Fruit fly (Drosophila melanogaster) whole organism, embryonic: ENCODE data around the gene CG14839.

Experiments
- ATbp ChIP-seq: fragments of 200-800 bp; sonication (Bioruptor generic); optimal IDR thresholded peaks from 2 replicates; lab custom pipeline; 2017; ENCODE audit warnings: missing biosample characterization, mild to moderate bottlenecking, missing genetic modification characterization, missing genetic modification reagents
- BEAF-32 ChIP-seq: fragments of 200-800 bp; sonication (Bioruptor generic); optimal IDR thresholded peaks from 3 replicates; lab custom pipeline; 2017; ENCODE audit warnings: missing biosample characterization, missing genetic modification characterization, mild to moderate bottlenecking, moderate library complexity, missing genetic modification reagents
- BtbVII ChIP-seq: fragments of 200-800 bp; sonication (Bioruptor generic); optimal IDR thresholded peaks from 3 replicates; lab custom pipeline; 2017; ENCODE audit warnings: missing biosample characterization, mild to moderate bottlenecking, missing genetic modification characterization
- CG10147 ChIP-seq: fragments of 200-800 bp; sonication (Bioruptor generic); optimal IDR thresholded peaks from 2 replicates; lab custom pipeline; 2019; ENCODE audit warnings: missing biosample characterization, mild to moderate bottlenecking, missing genetic modification characterization, moderate library complexity
- CG11504 ChIP-seq: fragments of 200-800 bp; sonication (Bioruptor generic); optimal IDR thresholded peaks from 3 replicates; lab custom pipeline; 2019; ENCODE audit warnings: missing biosample characterization, mild to moderate bottlenecking, missing genetic modification characterization, moderate library complexity
- CG12391 ChIP-seq: fragments of 200-800 bp; sonication (Bioruptor generic); optimal IDR thresholded peaks from 3 replicates; lab custom pipeline; 2018; ENCODE audit warnings: missing biosample characterization, mild to moderate bottlenecking, missing genetic modification characterization, moderate library complexity
- CG13894 ChIP-seq: fragments of 200-800 bp; sonication (Bioruptor generic); optimal IDR thresholded peaks from 3 replicates; lab custom pipeline; 2018; ENCODE audit warnings: missing biosample characterization, mild to moderate bottlenecking, missing genetic modification characterization, moderate library complexity
- CG14710 ChIP-seq: fragments of 200-800 bp; sonication (Bioruptor generic); optimal IDR thresholded peaks from 3 replicates; lab custom pipeline; 2019; ENCODE audit warnings: missing biosample characterization, mild to moderate bottlenecking, missing genetic modification characterization, moderate library complexity
- CG14860 ChIP-seq: fragments of 200-800 bp; sonication (Bioruptor generic); IDR thresholded peaks from 3 replicates; pipeline ENCODE4 v1.3.6; 2022; ENCODE audit warnings: missing biosample characterization, missing genetic modification characterization; ENCODE audit not compliant: partially characterized antibody
- CG17359 ChIP-seq: fragments of 200-800 bp; sonication (Bioruptor generic); optimal IDR thresholded peaks from 3 replicates; lab custom pipeline; 2018; ENCODE audit warnings: missing biosample characterization, mild to moderate bottlenecking, missing genetic modification characterization, moderate library complexity
- CG30403 ChIP-seq: fragments of 200-800 bp; sonication (Bioruptor generic); optimal IDR thresholded peaks from 3 replicates; lab custom pipeline; 2016; ENCODE audit warnings: missing biosample characterization, missing genetic modification characterization
- CG31388 ChIP-seq: fragments of 200-800 bp; sonication (Bioruptor generic); optimal IDR thresholded peaks from 2 replicates; lab custom pipeline; 2016; ENCODE audit warnings: missing biosample characterization, missing genetic modification characterization
- CG3726 ChIP-seq: fragments of 200-800 bp; sonication (Bioruptor generic); IDR thresholded peaks from 3 replicates; pipeline ENCODE4, ENCODE4 v1.3.6; 2022; ENCODE audit warnings: missing biosample characterization, missing genetic modification characterization
- CG6689 ChIP-seq: fragments of 200-800 bp; sonication (Bioruptor generic); IDR thresholded peaks from 2 replicates; pipeline ENCODE4 v1.3.6; 2022; ENCODE audit warnings: missing biosample characterization, missing genetic modification characterization
- CG7556 ChIP-seq: fragments of 200-800 bp; sonication (Bioruptor generic); optimal IDR thresholded peaks from 2 replicates; lab custom pipeline; 2017; ENCODE audit warnings: missing biosample characterization, mild to moderate bottlenecking, missing genetic modification characterization
- CG8290 ChIP-seq, 3 experiments: fragments of 200-800 bp; sonication (Bioruptor generic); optimal IDR thresholded peaks; 2 replicates each; lab custom pipeline; 2016 to 2019; ENCODE audit warnings: missing biosample characterization in 3 of 3, missing genetic modification characterization in 3 of 3, mild to moderate bottlenecking in 2 of 3, moderate library complexity in 1 of 3
- CG9215 ChIP-seq: fragments of 200-800 bp; sonication (Bioruptor generic); IDR thresholded peaks from 2 replicates; pipeline ENCODE4 v1.3.6; 2022; ENCODE audit warnings: missing biosample characterization, missing genetic modification characterization
- Dad ChIP-seq: fragments of 200-800 bp; sonication (Bioruptor generic); optimal IDR thresholded peaks from 3 replicates; lab custom pipeline; 2016; ENCODE audit warnings: missing biosample characterization, missing genetic modification characterization
- E2f2 ChIP-seq: fragments of 200-800 bp; sonication (Bioruptor generic); IDR thresholded peaks from 2 replicates; pipeline ENCODE4 v1.3.6; 2022; ENCODE audit warnings: missing biosample characterization, missing genetic modification characterization
- Fer1 ChIP-seq: fragments of 200-800 bp; sonication (Bioruptor generic); optimal IDR thresholded peaks from 2 replicates; lab custom pipeline; 2017; ENCODE audit warnings: missing biosample characterization, mild to moderate bottlenecking, missing genetic modification characterization
- HLH3B ChIP-seq: fragments of 200-800 bp; sonication (Bioruptor generic); IDR thresholded peaks from 2 replicates; pipeline ENCODE4 v1.3.6; 2022; ENCODE audit warnings: missing biosample characterization, missing genetic modification characterization
- Hmr ChIP-seq: fragments of 200-800 bp; sonication (Bioruptor generic); optimal IDR thresholded peaks from 3 replicates; lab custom pipeline; 2017; ENCODE audit warnings: mild to moderate bottlenecking, missing biosample characterization, missing genetic modification reagents, missing genetic modification characterization
- Hsf ChIP-seq: fragments of 200-800 bp; sonication (Bioruptor generic); optimal IDR thresholded peaks from 3 replicates; lab custom pipeline; 2016; ENCODE audit warnings: missing biosample characterization, missing genetic modification characterization
- Kr ChIP-seq: fragments of 200-800 bp; sonication (Bioruptor generic); optimal IDR thresholded peaks from 2 replicates; lab custom pipeline; 2017; ENCODE audit warnings: missing biosample characterization, mild to moderate bottlenecking, missing genetic modification characterization
- NC2β ChIP-seq: fragments of 200-800 bp; sonication (Bioruptor generic); optimal IDR thresholded peaks from 2 replicates; lab custom pipeline; 2016; ENCODE audit warnings: missing biosample characterization, missing genetic modification characterization
- PHDP ChIP-seq: fragments of 200-800 bp; sonication (Bioruptor generic); optimal IDR thresholded peaks from 3 replicates; lab custom pipeline; 2018; ENCODE audit warnings: missing biosample characterization, mild to moderate bottlenecking, missing genetic modification characterization, moderate library complexity
- Ravus ChIP-seq: fragments of 200-800 bp; sonication (Bioruptor generic); IDR thresholded peaks from 2 replicates; pipeline ENCODE4 v1.3.6; 2022; ENCODE audit warnings: missing biosample characterization, missing genetic modification characterization
- Scr ChIP-seq: fragments of 200-800 bp; sonication (Bioruptor generic); IDR thresholded peaks from 2 replicates; pipeline ENCODE4 v1.3.6; 2022; ENCODE audit warnings: missing biosample characterization, missing genetic modification characterization; ENCODE audit not compliant: partially characterized antibody
- caup ChIP-seq: fragments of 200-800 bp; sonication (Bioruptor generic); optimal IDR thresholded peaks from 3 replicates; lab custom pipeline; 2017; ENCODE audit warnings: missing biosample characterization, mild to moderate bottlenecking, missing genetic modification characterization, moderate library complexity; ENCODE audit not compliant: severe bottlenecking
- cg ChIP-seq: fragments of 200-800 bp; sonication (Bioruptor generic); optimal IDR thresholded peaks from 3 replicates; lab custom pipeline; 2019; ENCODE audit warnings: missing biosample characterization, mild to moderate bottlenecking, missing genetic modification characterization, moderate library complexity
- ci ChIP-seq: fragments of 200-800 bp; sonication (Bioruptor generic); IDR thresholded peaks from 3 replicates; pipeline ENCODE4 v1.3.6; 2022; ENCODE audit warnings: missing biosample characterization, missing genetic modification characterization
- dmrt99B ChIP-seq: fragments of 200-800 bp; sonication (Bioruptor generic); optimal IDR thresholded peaks from 2 replicates; lab custom pipeline; 2018; ENCODE audit warnings: missing biosample characterization, mild to moderate bottlenecking, missing genetic modification characterization, moderate library complexity
- esg ChIP-seq: fragments of 200-800 bp; sonication (Bioruptor generic); conservative IDR thresholded peaks from 2 replicates; pipeline ENCODE4 v1.3.6; 2022; ENCODE audit warnings: missing biosample characterization, missing genetic modification characterization
- gsb-n ChIP-seq: fragments of 200-800 bp; sonication (Bioruptor generic); optimal IDR thresholded peaks from 3 replicates; lab custom pipeline; 2018; ENCODE audit warnings: missing biosample characterization, mild to moderate bottlenecking, missing genetic modification characterization
- lbe ChIP-seq: fragments of 200-800 bp; sonication (Bioruptor generic); optimal IDR thresholded peaks from 2 replicates; lab custom pipeline; 2016; ENCODE audit warnings: missing biosample characterization, mild to moderate bottlenecking, missing genetic modification characterization
- lov ChIP-seq, 2 experiments: fragments of 200-800 bp in 1 of 2; fragments of >200 bp in 1 of 2; sonication (Bioruptor generic) in 1 of 2; IDR thresholded peaks in 1 of 2; optimal IDR thresholded peaks in 1 of 2; 2 replicates in 1 of 2; 3 replicates in 1 of 2; pipeline versions ENCODE4 v1.3.6 to Lab custom; 2017 to 2022; ENCODE audit warnings: missing biosample characterization in 1 of 2, missing genetic modification characterization in 1 of 2
- mld ChIP-seq: fragments of 200-800 bp; sonication (Bioruptor generic); IDR thresholded peaks from 3 replicates; pipeline ENCODE4 v1.3.6; 2022; ENCODE audit warnings: missing biosample characterization, missing genetic modification characterization; ENCODE audit not compliant: partially characterized antibody
- nom ChIP-seq: fragments of 200-800 bp; sonication (Bioruptor generic); optimal IDR thresholded peaks from 2 replicates; lab custom pipeline; 2017; ENCODE audit warnings: missing biosample characterization, missing genetic modification characterization, mild to moderate bottlenecking, moderate library complexity, missing genetic modification reagents
- psq ChIP-seq: fragments of 200-800 bp; sonication (Bioruptor generic); optimal IDR thresholded peaks from 2 replicates; lab custom pipeline; 2017; ENCODE audit warnings: missing biosample characterization, missing genetic modification characterization
- row ChIP-seq: fragments of 200-800 bp; sonication (Bioruptor generic); IDR thresholded peaks from 3 replicates; pipeline ENCODE4 v1.3.6; 2022; ENCODE audit warnings: missing biosample characterization, missing genetic modification characterization
- scrt ChIP-seq: fragments of 200-800 bp; sonication (Bioruptor generic); optimal IDR thresholded peaks from 2 replicates; lab custom pipeline; 2018; ENCODE audit warnings: missing biosample characterization, mild to moderate bottlenecking, missing genetic modification characterization, moderate library complexity
- sr ChIP-seq: fragments of 200-800 bp; sonication (Bioruptor generic); IDR thresholded peaks from 3 replicates; pipeline ENCODE4 v1.3.6; 2022; ENCODE audit warnings: missing biosample characterization, missing genetic modification characterization
- tgo ChIP-seq: fragments of 200-800 bp; sonication (Bioruptor generic); IDR thresholded peaks from 3 replicates; pipeline ENCODE4 v1.3.6; 2022; ENCODE audit warnings: missing biosample characterization, missing genetic modification characterization
- usp ChIP-seq: fragments of >200 bp; optimal IDR thresholded peaks from 2 replicates; lab custom pipeline; 2017; ENCODE audit warnings: missing biosample characterization, missing genetic modification characterization

CG14839 gene

DNA sequence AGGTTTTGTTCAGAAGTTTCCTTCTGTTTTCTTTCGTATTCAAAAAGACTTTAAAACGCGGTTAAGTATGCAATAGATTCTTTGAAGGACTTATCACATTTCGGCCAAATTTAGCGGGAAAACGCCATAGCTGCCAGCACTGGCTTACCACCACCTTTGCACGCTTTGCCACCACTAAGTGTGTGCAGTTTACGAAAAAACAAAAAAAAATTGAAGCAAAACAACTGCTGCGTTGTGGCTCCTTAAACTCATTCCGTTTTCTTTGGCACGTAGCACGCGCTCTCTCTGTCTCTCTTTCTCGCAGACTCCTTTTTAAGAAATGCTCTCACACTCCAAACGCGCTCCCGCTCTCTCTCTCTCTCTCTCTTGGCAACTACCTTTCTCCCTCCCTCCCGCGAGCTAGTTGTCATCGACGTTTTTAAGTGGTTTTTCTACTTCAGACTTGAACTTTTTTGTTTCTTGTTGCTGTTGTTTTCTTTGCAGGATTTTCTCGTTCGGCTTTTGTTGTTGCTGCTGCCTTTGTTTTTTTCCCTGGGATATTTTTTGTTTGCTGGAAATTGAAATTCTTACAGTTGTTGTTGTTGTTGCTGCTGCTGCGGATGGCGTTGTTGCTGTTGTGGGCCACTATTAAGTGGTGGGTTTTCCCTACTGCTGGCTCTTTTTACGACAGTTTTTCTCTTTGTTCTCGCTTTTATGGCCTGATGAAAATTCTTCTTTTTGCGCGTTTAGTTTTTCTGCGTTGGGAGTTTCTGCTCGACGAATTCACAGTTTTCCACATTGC, 16.5 kb downstream of the CG14839 start (continued):
- TF ChIP-seq lbe (GFP tag; lab: Kevin White, UChicago) (peak; percentile 59), nom (GFP tag; lab: Kevin White, UChicago) (peak; percentile 95)

dm6 chr3R:14279311-14279998, 17.3 kb downstream of the CG14839 start:
- peak; percentile 22 for TF ChIP-seq CG30403 (GFP tag; lab: Kevin White, UChicago)
- TF ChIP-seq psq (GFP tag; lab: Kevin White, UChicago): no peak
- TF ChIP-seq Dad (GFP tag; lab: Kevin White, UChicago): no peak
- peak; percentile 11 for TF ChIP-seq CG12391 (tag; lab: Kevin White, UChicago)
- peak; percentile 27 for TF ChIP-seq CG10147 (GFP tag; lab: Kevin White, UChicago)
- TF ChIP-seq HLH3B (GFP tag; lab: Robert Waterston, UW): 0 out of 2 replicates have a peak, but pooled peaks have one; percentile 18
- peak; percentile 35 for TF ChIP-seq ATbp
- no peak for TF ChIP-seq Hsf
- 0 out of 2 replicates have a peak, but pooled peaks have one; percentile 19 for TF ChIP-seq CG6689 (GFP tag; lab: Robert Waterston, UW)
- TF ChIP-seq scrt (GFP tag; lab: Kevin White, UChicago): no peak
- 0 out of 2 replicates have a peak, but pooled peaks have one; percentile 15 for TF ChIP-seq CG9215
- TF ChIP-seq usp (GFP tag; lab: Kevin White, UChicago): no peak
- TF ChIP-seq gsb-n (tag; lab: Kevin White, UChicago): peak; percentile 22
- peak; percentile 34; the same call in 1 of the 2 replicates for TF ChIP-seq esg (GFP tag; lab: Robert Waterston, UW)
- TF ChIP-seq ci (GFP tag; lab: Robert Waterston, UW): peak; percentile 33; the same call in 1 of the 3 replicates
- peak; percentile 57 for TF ChIP-seq dmrt99B (tag; lab: Kevin White, UChicago)
- no peak for TF ChIP-seq sr (GFP tag; lab: Robert Waterston, UW)
- peak; percentile 28; the same call in 1 of the 3 replicates for TF ChIP-seq tgo (GFP tag; lab: Robert Waterston, UW)
- peak; percentile 42 for TF ChIP-seq Fer1 (GFP tag; lab: Kevin White, UChicago)
- TF ChIP-seq CG31388 (GFP tag; lab: Kevin White, UChicago): no peak
- peak; percentile 20 for TF ChIP-seq CG7556 (GFP tag; lab: Kevin White, UChicago)
- no peak for TF ChIP-seq CG3726
- TF ChIP-seq CG14710 (tag; lab: Kevin White, UChicago): peak; percentile 28
- TF ChIP-seq Kr (GFP tag; lab: Kevin White, UChicago): no peak
- peak; percentile 34 for TF ChIP-seq CG8290 (GFP tag; optimal IDR thresholded peaks at IDR 0.05; lab: Kevin White, UChicago)
- TF ChIP-seq CG8290 (tag; optimal IDR thresholded peaks at IDR 0.05; lab: Kevin White, UChicago): no peak
- no peak for TF ChIP-seq Scr (GFP tag; lab: Robert Waterston, UW)
- no peak for TF ChIP-seq E2f2 (GFP tag; lab: Robert Waterston, UW)
- TF ChIP-seq CG11504 (tag; lab: Kevin White, UChicago): peak; percentile 62
- TF ChIP-seq BtbVII (GFP tag; lab: Kevin White, UChicago): no peak
- no peak for TF ChIP-seq CG14860 (GFP tag; lab: Robert Waterston, UW)
- peak; percentile 57 for TF ChIP-seq cg (GFP tag; lab: Kevin White, UChicago)
- no peak for TF ChIP-seq lov (optimal IDR thresholded peaks at IDR 0.05; lab: Kevin White, UChicago)
- no peak for TF ChIP-seq lov (GFP tag; IDR thresholded peaks at IDR 0.05; lab: Robert Waterston, UW)
- no peak for TF ChIP-seq CG13894 (tag; lab: Kevin White, UChicago)
- no peak for TF ChIP-seq NC2β
- TF ChIP-seq PHDP (tag; lab: Kevin White, UChicago): peak; percentile 36
- peak; percentile 13 for TF ChIP-seq caup (GFP tag; lab: Kevin White, UChicago)
- peak; percentile 49 for TF ChIP-seq Hmr (GFP tag; lab: Kevin White, UChicago)
- TF ChIP-seq CG17359 (tag; lab: Kevin White, UChicago): peak; percentile 46
- TF ChIP-seq BEAF-32 (GFP tag; lab: Kevin White, UChicago): no peak
- peak; percentile 65 for TF ChIP-seq row
- TF ChIP-seq mld (GFP tag; lab: Robert Waterston, UW): no peak
- no peak for TF ChIP-seq Ravus (GFP tag; lab: Robert Waterston, UW)
